Fruit fly (Drosophila melanogaster): Measurements from ENCODE around the gene Rev1.

Gene Rev1

DNA sequence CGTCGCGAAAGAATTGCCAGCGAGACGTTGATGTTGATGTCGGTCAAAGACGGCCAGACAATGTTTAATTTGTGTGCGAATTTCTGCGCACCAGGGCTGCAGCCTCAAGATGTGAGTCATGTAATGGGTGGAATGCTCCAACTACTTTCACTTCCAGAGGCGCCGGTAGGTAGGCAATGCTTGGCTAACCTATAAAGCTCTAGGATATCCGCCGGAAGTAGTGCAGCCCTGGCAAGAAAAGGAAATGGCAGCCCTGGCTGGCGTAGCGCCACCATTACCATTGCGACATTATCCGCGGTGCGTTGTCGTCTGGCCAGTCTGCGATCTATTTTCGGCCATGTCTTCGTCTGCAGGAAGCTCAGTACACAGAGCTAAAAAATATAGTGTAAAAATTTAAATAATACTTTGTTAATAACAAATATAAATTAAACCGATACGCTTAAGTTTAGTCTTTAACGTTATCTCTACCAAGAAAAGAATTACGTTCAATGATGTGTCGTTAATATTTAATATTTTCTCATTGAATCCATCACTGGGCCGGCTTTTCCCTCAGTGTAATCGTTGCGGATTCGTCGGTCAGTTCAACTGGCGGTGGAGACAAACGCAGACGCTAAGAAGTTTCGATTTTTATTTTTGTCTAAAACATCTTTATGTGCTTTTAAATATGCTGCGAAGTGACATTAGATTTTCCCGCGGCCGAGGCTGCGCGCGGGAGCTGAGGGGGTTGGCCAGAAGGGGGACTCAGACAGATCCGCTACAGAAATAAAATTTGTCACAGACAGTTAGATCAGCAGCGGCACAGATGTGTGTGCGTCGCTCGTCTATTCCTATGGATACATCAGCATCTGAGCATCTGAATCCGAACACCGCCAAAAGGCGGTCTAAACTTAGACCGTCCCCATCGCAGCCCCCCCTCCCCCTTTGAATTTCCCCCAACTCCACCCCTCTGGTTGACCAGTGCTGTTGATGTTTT lies 42.2 kb upstream of the Rev1 start (continued):
- TF ChIP-seq D19B (GFP tag; optimal IDR thresholded peaks at IDR 0.05) (peak; percentile 42), dm (GFP tag; optimal IDR thresholded peaks at IDR 0.05) (peak; percentile 45), CG7963 (GFP tag; IDR thresholded peaks at IDR 0.05; ENCODE audit: partially characterized antibody) (no peak), salm (tag; optimal IDR thresholded peaks at IDR 0.05) (no peak), Dll (GFP tag; IDR thresholded peaks at IDR 0.05; ENCODE audit: partially characterized antibody) (no peak), CG11560 (tag; IDR thresholded peaks at IDR 0.05) (peak; percentile 58; the same call in 1 of the 3 replicates), Fer1 (GFP tag; optimal IDR thresholded peaks at IDR 0.05) (peak; percentile 74), NC2α (GFP tag; optimal IDR thresholded peaks at IDR 0.05) (peak; percentile 53), Optix (GFP tag; IDR thresholded peaks at IDR 0.05) (peak; percentile 63; the same call in 1 of the 3 replicates), CG13775 (GFP tag; optimal IDR thresholded peaks at IDR 0.05) (peak; percentile 71), hkb (optimal IDR thresholded peaks at IDR 0.05) (no peak), hkb (GFP tag; IDR thresholded peaks at IDR 0.05) (peak; percentile 65), MBD-R2 (GFP tag; IDR thresholded peaks at IDR 0.05) (peak; percentile 59; the same call in 1 of the 2 replicates), Tbp (GFP tag; optimal IDR thresholded peaks at IDR 0.05) (no peak), mam (GFP tag; optimal IDR thresholded peaks at IDR 0.05) (peak; percentile 48), CG14710 (tag; optimal IDR thresholded peaks at IDR 0.05) (peak; percentile 24), fu2 (GFP tag; optimal IDR thresholded peaks at IDR 0.05) (peak; percentile 51), Doc2 (GFP tag; IDR thresholded peaks at IDR 0.05) (peak; percentile 27; the same call in 1 of the 2 replicates), CG11093 (GFP tag; IDR thresholded peaks at IDR 0.05) (peak; percentile 78), abd-A (tag; optimal IDR thresholded peaks at IDR 0.05) (no peak), CG17359 (tag; optimal IDR thresholded peaks at IDR 0.05) (peak; percentile 68), lmd (GFP tag; IDR thresholded peaks at IDR 0.05) (peak; percentile 86), ara (GFP tag; IDR thresholded peaks at IDR 0.05) (0 out of 2 replicates have a peak, but pooled peaks have one; percentile 57), onecut (GFP tag; IDR thresholded peaks at IDR 0.05) (peak; percentile 71), cato (GFP tag; optimal IDR thresholded peaks at IDR 0.05; ENCODE audit: borderline replicate concordance) (peak; percentile 3), sima (GFP tag; optimal IDR thresholded peaks at IDR 0.05) (no peak), Eip74EF (GFP tag; optimal IDR thresholded peaks at IDR 0.05) (peak in 1 of 2 experiments; percentile 9), CG18011 (GFP tag; optimal IDR thresholded peaks at IDR 0.05) (peak; percentile 47), pb (GFP tag; optimal IDR thresholded peaks at IDR 0.05) (peak; percentile 70), HLH3B (GFP tag; IDR thresholded peaks at IDR 0.05) (peak; percentile 49), CG6175 (GFP tag; IDR thresholded peaks at IDR 0.05) (peak; percentile 76; the same call in 2 of the 3 replicates), CG1024 (GFP tag; IDR thresholded peaks at IDR 0.05) (peak; percentile 28; the same call in 1 of the 2 replicates), jing (GFP tag; optimal IDR thresholded peaks at IDR 0.05) (no peak), CG3065 (GFP tag; optimal IDR thresholded peaks at IDR 0.05) (no peak), CG16815 (GFP tag; optimal IDR thresholded peaks at IDR 0.05) (peak; percentile 42), esg (GFP tag; conservative IDR thresholded peaks at IDR 0.05) (peak; percentile 60; the same call in 1 of the 2 replicates), inv (GFP tag; IDR thresholded peaks at IDR 0.05; ENCODE audit: partially characterized antibody) (no peak), CG9932 (GFP tag; IDR thresholded peaks at IDR 0.05) (peak; percentile 82), CG11456 (GFP tag; IDR thresholded peaks at IDR 0.05) (peak; percentile 89), jumu (GFP tag; optimal IDR thresholded peaks at IDR 0.05) (peak; percentile 66), Dip3 (GFP tag; optimal IDR thresholded peaks at IDR 0.05) (peak; percentile 73), sim (GFP tag; IDR thresholded peaks at IDR 0.05) (0 out of 2 replicates have a peak, but pooled peaks have one; percentile 31), CG11398 (GFP tag; optimal IDR thresholded peaks at IDR 0.05) (peak; percentile 41), CG6683 (GFP tag; optimal IDR thresholded peaks at IDR 0.05) (peak; percentile 18), CG4820 (GFP tag; optimal IDR thresholded peaks at IDR 0.05) (peak; percentile 43), grau (tag; optimal IDR thresholded peaks at IDR 0.05) (peak; percentile 67), CG15479 (GFP tag; optimal IDR thresholded peaks at IDR 0.05) (peak; percentile 38), CG31224 (GFP tag; IDR thresholded peaks at IDR 0.05) (peak; percentile 69)
